Fruit fly (Drosophila melanogaster) whole organism, prepupa: ENCODE results near the gene CG11927.

Source experiments
- CG6854 ChIP-seq: fragments of 200-800 bp; sonication (Bioruptor generic); optimal IDR thresholded peaks from 2 replicates; lab custom pipeline; 2017; ENCODE audit warnings: missing biosample characterization, mild to moderate bottlenecking, missing genetic modification characterization
- CG9139 ChIP-seq: fragments of 200-800 bp; sonication (Bioruptor generic); optimal IDR thresholded peaks from 3 replicates; lab custom pipeline; 2017; ENCODE audit warnings: missing biosample characterization, mild to moderate bottlenecking, missing genetic modification characterization
- Hr39 ChIP-seq: fragments of 200-800 bp; sonication (Bioruptor generic); optimal IDR thresholded peaks from 2 replicates; lab custom pipeline; 2016; ENCODE audit warnings: missing biosample characterization, missing genetic modification characterization

- TF ChIP-seq Hr39 (GFP tag; lab: Kevin White, UChicago) (no peak), CG6854 (GFP tag; lab: Kevin White, UChicago) (no peak), CG9139 (GFP tag; lab: Kevin White, UChicago) (no peak)
Observed at dm6 chr2L:4801705-4802216, 45.8 kb upstream of the CG11927 start, which contains the start of gene slf.
